Fruit fly (Drosophila melanogaster) whole organism, adult: ENCODE data around the gene CG33928.

Source experiments
- CG14711 ChIP-seq: fragments of 200-800 bp; sonication (Bioruptor generic); optimal IDR thresholded peaks from 2 replicates; lab custom pipeline; 2018; ENCODE audit warnings: missing biosample characterization, mild to moderate bottlenecking, missing genetic modification characterization, moderate library complexity
- Mnt ChIP-seq: fragments of 200-800 bp; sonication (Bioruptor generic); optimal IDR thresholded peaks from 2 replicates; lab custom pipeline; 2016; ENCODE audit warnings: missing biosample characterization, mild to moderate bottlenecking, missing genetic modification characterization
- bab1 ChIP-seq: fragments of 200-800 bp; sonication (Bioruptor generic); optimal IDR thresholded peaks from 3 replicates; lab custom pipeline; 2019; ENCODE audit warnings: missing biosample characterization, mild to moderate bottlenecking, missing genetic modification characterization, moderate library complexity
- pad ChIP-seq: fragments of 200-800 bp; sonication (Bioruptor generic); optimal IDR thresholded peaks from 3 replicates; lab custom pipeline; 2017; ENCODE audit warnings: missing biosample characterization, missing genetic modification characterization, mild to moderate bottlenecking, moderate library complexity, missing genetic modification reagents
- tj ChIP-seq: fragments of 200-800 bp; sonication (Bioruptor generic); optimal IDR thresholded peaks from 3 replicates; lab custom pipeline; 2017; ENCODE audit warnings: missing biosample characterization, mild to moderate bottlenecking, missing genetic modification characterization, moderate library complexity

DNA sequence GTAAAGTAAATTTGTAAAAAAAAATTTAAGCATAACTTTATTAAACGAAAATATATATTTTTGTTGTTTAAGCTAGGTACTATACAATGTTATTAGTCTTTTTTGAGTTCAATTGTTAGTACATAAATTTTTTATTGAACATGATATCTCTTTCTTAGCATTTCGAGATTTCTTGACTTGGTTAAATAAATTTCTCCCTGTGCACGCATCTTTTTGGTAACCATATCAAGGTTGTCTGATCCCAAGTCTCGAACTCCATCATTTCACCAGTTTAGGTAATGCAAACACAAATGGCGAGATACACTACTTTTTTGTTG is 5.1 kb downstream of the CG33928 start:
- TF ChIP-seq CG14711 (tag; lab: Kevin White, UChicago) (no peak), Mnt (no peak), pad (GFP tag; lab: Kevin White, UChicago) (no peak), tj (GFP tag; lab: Kevin White, UChicago) (no peak), bab1 (GFP tag; lab: Kevin White, UChicago) (no peak)
